Worm (Caenorhabditis elegans) whole organism, L2 larva: ENCODE measurements around the gene nhr-226.

Source experiments
- R02D3.7 ChIP-seq: fragments of 150-350 bp; optimal IDR thresholded peaks from 2 replicates; lab custom pipeline; 2014; ENCODE audit warnings: missing biosample characterization, missing genetic modification characterization
- fos-1 ChIP-seq: fragments of 150-350 bp; optimal IDR thresholded peaks from 2 replicates; lab custom pipeline; 2014; ENCODE audit warnings: missing biosample characterization, missing genetic modification characterization
- nhr-23 ChIP-seq: fragments of 150-350 bp; optimal IDR thresholded peaks from 2 replicates; lab custom pipeline; 2014; ENCODE audit warnings: missing biosample characterization, missing genetic modification reagents, missing genetic modification characterization
- nhr-77 ChIP-seq: fragments of 150-350 bp; optimal IDR thresholded peaks from 2 replicates; lab custom pipeline; 2014; ENCODE audit warnings: missing biosample characterization, missing genetic modification characterization
- ztf-11 ChIP-seq: sonication (generic microtip); optimal IDR thresholded peaks from 2 replicates; lab custom pipeline; 2017; ENCODE audit warnings: missing biosample characterization, missing genetic modification characterization

DNA sequence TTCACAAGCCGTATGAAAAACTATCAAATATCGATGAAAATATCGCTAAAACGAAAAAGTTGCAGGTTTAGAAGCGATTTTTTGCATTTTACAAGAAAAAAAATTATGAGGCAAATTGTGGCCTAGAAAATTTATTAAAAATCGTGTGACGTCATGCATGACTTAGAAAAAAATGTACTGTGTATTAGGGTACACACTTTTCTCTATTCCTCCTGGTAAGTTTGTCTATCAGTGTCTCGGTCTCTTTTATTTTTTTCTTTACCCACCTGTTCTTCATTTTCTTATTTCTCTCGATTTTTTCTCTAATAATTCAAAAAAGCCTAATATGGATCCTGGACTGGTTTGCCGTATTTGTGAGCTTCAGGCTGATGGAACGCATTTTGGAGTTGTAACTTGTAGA lies 9.6 kb upstream of the nhr-226 start, which contains the start of gene nhr-227:
- TF ChIP-seq nhr-77 (tag; lab: Kevin White, UChicago) (no peak), nhr-23 (tag; lab: Kevin White, UChicago) (no peak), fos-1 (no peak), R02D3.7 (tag; lab: Kevin White, UChicago) (no peak), ztf-11 (tag; lab: Kevin White, UChicago) (no peak)
